Worm (Caenorhabditis elegans) whole organism, mixed stage, embryonic: ENCODE data around the gene islo-1.

Experiments
- blmp-1 ChIP-seq: fragments of 150-350 bp; optimal IDR thresholded peaks from 2 replicates; lab custom pipeline; 2014; ENCODE audit warnings: missing biosample characterization, missing genetic modification characterization
- ceh-83 ChIP-seq: fragments of 200-800 bp; sonication (Bioruptor generic); optimal IDR thresholded peaks from 2 replicates; lab custom pipeline; 2018; ENCODE audit warnings: mild to moderate bottlenecking, missing genetic modification characterization, missing compliant biosample characterization
- ces-1 ChIP-seq: fragments of 150-350 bp; optimal IDR thresholded peaks from 2 replicates; lab custom pipeline; 2014; ENCODE audit warnings: missing biosample characterization, missing genetic modification reagents, missing genetic modification characterization
- elt-3 ChIP-seq: fragments of 150-350 bp; optimal IDR thresholded peaks from 2 replicates; lab custom pipeline; 2014; ENCODE audit warnings: missing biosample characterization, missing genetic modification characterization
- lin-13 ChIP-seq: fragments of 150-350 bp; optimal IDR thresholded peaks from 2 replicates; lab custom pipeline; 2014; ENCODE audit warnings: missing biosample characterization, missing genetic modification characterization
- lsy-2 ChIP-seq: fragments of 150-350 bp; optimal IDR thresholded peaks from 2 replicates; lab custom pipeline; 2014; ENCODE audit warnings: missing biosample characterization, missing genetic modification characterization
- nhr-12 ChIP-seq: fragments of 150-350 bp; optimal IDR thresholded peaks from 2 replicates; lab custom pipeline; 2014; ENCODE audit warnings: missing biosample characterization, missing genetic modification characterization
- unc-120 ChIP-seq: sonication (generic microtip); optimal IDR thresholded peaks from 2 replicates; lab custom pipeline; 2017; ENCODE audit warnings: missing genetic modification characterization, missing compliant biosample characterization; ENCODE audit not compliant: poor library complexity, severe bottlenecking
- unc-39 ChIP-seq: fragments of 150-350 bp; optimal IDR thresholded peaks from 2 replicates; lab custom pipeline; 2014; ENCODE audit warnings: missing biosample characterization, missing genetic modification characterization
- unc-62 ChIP-seq: fragments of 150-350 bp; optimal IDR thresholded peaks from 2 replicates; lab custom pipeline; 2014; ENCODE audit warnings: missing biosample characterization, missing genetic modification reagents, missing genetic modification characterization
- ztf-11 ChIP-seq: fragments of 150-350 bp; optimal IDR thresholded peaks from 2 replicates; lab custom pipeline; 2014; ENCODE audit warnings: missing biosample characterization, missing genetic modification characterization

ce11 chrIV:8171376-8171775 is 35.2 kb downstream of the islo-1 start:
- no peak for TF ChIP-seq blmp-1 (tag; lab: Kevin White, UChicago)
- no peak for TF ChIP-seq lin-13 (tag; lab: Kevin White, UChicago)
- TF ChIP-seq unc-39 (tag; lab: Kevin White, UChicago), result no peak
- TF ChIP-seq nhr-12 (tag; lab: Kevin White, UChicago), result no peak
- no peak for TF ChIP-seq unc-62 (GFP tag; lab: Kevin White, UChicago)
- TF ChIP-seq ztf-11, result no peak
- TF ChIP-seq ceh-83 (GFP tag; lab: Kevin White, UChicago), result no peak
- TF ChIP-seq elt-3, result no peak
- TF ChIP-seq unc-120 (tag; lab: Kevin White, UChicago), result no peak
- TF ChIP-seq ces-1 (GFP tag; lab: Kevin White, UChicago), result no peak
- no peak for TF ChIP-seq lsy-2
